Fruit fly (Drosophila melanogaster): ENCODE results near the gene CG3437.

The CG3437 gene

DNA sequence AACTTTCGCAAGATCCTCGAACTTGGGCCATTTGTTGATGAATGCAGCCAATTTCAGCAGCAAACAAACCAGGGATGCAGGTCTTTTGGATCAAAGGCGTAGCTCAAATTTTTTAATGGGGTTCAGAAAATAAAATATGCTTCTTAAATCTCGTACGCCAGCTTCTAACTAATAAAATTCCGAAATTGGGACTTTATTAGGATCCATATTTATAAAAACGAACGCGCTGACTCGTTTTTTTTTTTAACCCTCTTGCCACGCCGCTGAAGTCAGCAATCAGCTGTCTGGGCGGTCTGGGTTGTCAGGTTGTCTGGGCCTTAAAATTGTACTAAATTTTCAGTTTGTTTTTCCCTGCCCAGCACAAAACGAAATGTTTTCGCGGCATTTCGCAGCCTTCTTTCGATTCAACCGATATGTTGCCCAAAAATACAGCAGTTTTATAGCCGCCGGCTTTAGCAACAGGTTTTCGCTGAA is at the start of gene CG3437:
Gene CG3437 (minus strand): TSS at position 51 of the 474 bp plus-strand sequence.
- TF ChIP-seq CG9215 (GFP tag; IDR thresholded peaks at IDR 0.05) (peak; percentile 99), Side (GFP tag; optimal IDR thresholded peaks at IDR 0.05) (peak; percentile 99), CG11398 (GFP tag; optimal IDR thresholded peaks at IDR 0.05) (peak; percentile 97), CG33213 (GFP tag; optimal IDR thresholded peaks at IDR 0.05) (peak; percentile 98), org-1 (GFP tag; optimal IDR thresholded peaks at IDR 0.05) (peak; percentile 98), CG17612 (GFP tag; IDR thresholded peaks at IDR 0.05) (peak; percentile 98), CG6765 (GFP tag; optimal IDR thresholded peaks at IDR 0.05) (peak; percentile 99), Poxn (GFP tag; IDR thresholded peaks at IDR 0.05) (peak; percentile 96), usp (GFP tag; optimal IDR thresholded peaks at IDR 0.05) (no peak), wdn (GFP tag; IDR thresholded peaks at IDR 0.05) (peak; percentile 98), fd3F (GFP tag; optimal IDR thresholded peaks at IDR 0.05) (peak; percentile 98), CG8944 (GFP tag; optimal IDR thresholded peaks at IDR 0.05) (peak; percentile 99), dpn (GFP tag; optimal IDR thresholded peaks at IDR 0.05) (peak; percentile 99), nmo (GFP tag; optimal IDR thresholded peaks at IDR 0.05) (peak; percentile 99), CG16779 (GFP tag; IDR thresholded peaks at IDR 0.05) (peak; percentile 99), bcd (GFP tag; optimal IDR thresholded peaks at IDR 0.05) (peak; percentile 99), CG15696 (tag; optimal IDR thresholded peaks at IDR 0.05) (peak; percentile 98), croc (GFP tag; conservative IDR thresholded peaks at IDR 0.05) (peak; percentile 98), sr (GFP tag; IDR thresholded peaks at IDR 0.05) (peak; percentile 98), CG17359 (tag; optimal IDR thresholded peaks at IDR 0.05) (peak; percentile 99), CG10543 (GFP tag; optimal IDR thresholded peaks at IDR 0.05) (peak; percentile 97), HLHmδ (GFP tag; optimal IDR thresholded peaks at IDR 0.05) (no peak), HLH54F (GFP tag; optimal IDR thresholded peaks at IDR 0.05) (peak; percentile 99), CG6683 (GFP tag; optimal IDR thresholded peaks at IDR 0.05) (peak; percentile 97), dan (GFP tag; IDR thresholded peaks at IDR 0.05) (peak; percentile 98), CG11695 (GFP tag; IDR thresholded peaks at IDR 0.05) (peak; percentile 99), CG18764 (GFP tag; optimal IDR thresholded peaks at IDR 0.05) (peak; percentile 97), phol (tag; optimal IDR thresholded peaks at IDR 0.05) (peak; percentile 100), Fer1 (GFP tag; optimal IDR thresholded peaks at IDR 0.05) (peak; percentile 99), CG32772 (GFP tag; IDR thresholded peaks at IDR 0.05) (peak; percentile 100), Abd-B (GFP tag; optimal IDR thresholded peaks at IDR 0.05) (peak; percentile 99), cg (GFP tag; optimal IDR thresholded peaks at IDR 0.05) (no peak), CG12155 (GFP tag; optimal IDR thresholded peaks at IDR 0.05) (peak; percentile 98), CG31441 (GFP tag; IDR thresholded peaks at IDR 0.05) (peak; percentile 98), CG6791 (GFP tag; IDR thresholded peaks at IDR 0.05; ENCODE audit: partially characterized antibody) (no peak), lola (GFP tag; optimal IDR thresholded peaks at IDR 0.05) (peak in 1 of 3 experiments; percentile 97), sd (tag; optimal IDR thresholded peaks at IDR 0.05) (peak; percentile 96), Atf3 (GFP tag; optimal IDR thresholded peaks at IDR 0.05) (peak; percentile 98), Hand (GFP tag; optimal IDR thresholded peaks at IDR 0.05) (peak; percentile 97), CG6175 (GFP tag; IDR thresholded peaks at IDR 0.05) (peak; percentile 98), CG31224 (GFP tag; IDR thresholded peaks at IDR 0.05) (peak; percentile 97), CG18599 (GFP tag; optimal IDR thresholded peaks at IDR 0.05) (peak; percentile 99), trh (GFP tag; optimal IDR thresholded peaks at IDR 0.05) (peak; percentile 93), lov (optimal IDR thresholded peaks at IDR 0.05) (no peak), lov (GFP tag; IDR thresholded peaks at IDR 0.05) (peak; percentile 100), CG13624 (GFP tag; optimal IDR thresholded peaks at IDR 0.05) (peak; percentile 99), scrt (GFP tag; optimal IDR thresholded peaks at IDR 0.05) (peak; percentile 97), Sin3A (optimal IDR thresholded peaks at IDR 0.05) (peak; percentile 49), CG16863 (GFP tag; optimal IDR thresholded peaks at IDR 0.05) (peak; percentile 99), abd-A (tag; optimal IDR thresholded peaks at IDR 0.05) (peak; percentile 87), CG1832 (GFP tag; optimal IDR thresholded peaks at IDR 0.05) (no peak)
